Worm (Caenorhabditis elegans): Measurements from ENCODE around the gene srw-32.

Gene srw-32

DNA sequence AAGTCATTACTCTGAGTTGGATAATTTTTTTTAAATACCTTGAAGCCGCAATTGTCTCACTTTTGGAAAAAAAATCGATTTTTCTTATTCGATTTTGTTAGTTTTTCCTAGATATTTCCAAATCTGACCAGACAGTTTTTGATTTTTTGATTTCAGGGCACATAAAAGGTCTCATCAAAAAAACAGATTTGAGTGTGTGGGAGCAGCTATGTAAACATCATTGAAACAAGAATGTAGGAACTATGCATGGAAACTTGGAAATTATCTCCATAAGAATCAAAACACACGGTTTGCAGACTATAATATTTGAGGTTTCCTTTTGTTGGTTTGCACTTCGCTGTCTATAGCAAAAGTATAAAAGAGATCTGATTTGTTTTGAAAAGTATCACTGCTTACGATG lies 22.6 kb upstream of the srw-32 start, which contains the start of gene scl-24:
Gene scl-24, plus strand, starts transcription at position 301 of the 400 bp plus-strand sequence.
- TF ChIP-seq nhr-237 (tag; optimal IDR thresholded peaks at IDR 0.05) (no peak), gmeb-1 (tag; optimal IDR thresholded peaks at IDR 0.05) (no peak), snpc-4 (tag; optimal IDR thresholded peaks at IDR 0.05) (no peak), egl-27 (tag; optimal IDR thresholded peaks at IDR 0.05) (no peak), nhr-23 (tag; optimal IDR thresholded peaks at IDR 0.05) (no peak), lsy-2 (tag; optimal IDR thresholded peaks at IDR 0.05) (no peak)

ce11 chrV:17493732-17494131 lies 14.9 kb upstream of the srw-32 start, which contains the start of gene fbxa-102:
Gene fbxa-102 (minus strand): TSS chrV:17493832.
- TF ChIP-seq mab-5 (tag; optimal IDR thresholded peaks at IDR 0.05) (no peak), zag-1 (tag; optimal IDR thresholded peaks at IDR 0.05) (no peak), sma-3 (GFP tag; optimal IDR thresholded peaks at IDR 0.05) (no peak), unc-55 (GFP tag; optimal IDR thresholded peaks at IDR 0.05) (no peak), lin-39 (tag; optimal IDR thresholded peaks at IDR 0.05) (no peak), elt-1 (tag; optimal IDR thresholded peaks at IDR 0.05) (no peak)

DNA sequence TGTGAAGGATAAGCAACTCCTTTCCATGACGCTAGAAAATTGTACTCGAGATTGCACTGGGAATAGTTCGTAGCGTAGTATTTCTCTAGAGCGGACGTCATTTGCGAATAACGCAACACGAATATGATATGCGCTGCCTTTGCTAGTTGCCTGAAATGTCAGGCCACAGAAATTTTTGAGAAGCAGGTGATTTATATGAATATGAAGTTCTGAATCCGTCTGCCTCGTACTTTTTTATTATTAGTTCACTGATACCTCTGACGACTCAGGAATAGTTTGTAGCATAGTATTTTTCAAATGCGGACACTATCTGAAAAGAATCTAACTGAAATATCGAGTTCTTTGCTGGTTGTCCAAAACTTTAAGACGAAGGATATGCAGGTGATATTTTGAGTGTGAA lies 12.5 kb upstream of the srw-32 start, which contains the start of gene srh-118:
Gene srh-118, minus strand, starts transcription at position 101 of the 400 bp plus-strand sequence.
- no peak for TF ChIP-seq ceh-16 (tag; optimal IDR thresholded peaks at IDR 0.05)
- no peak for TF ChIP-seq nhr-21 (tag; optimal IDR thresholded peaks at IDR 0.05)
- no peak for TF ChIP-seq ama-1 (optimal IDR thresholded peaks at IDR 0.05)
- TF ChIP-seq nhr-23 (tag; optimal IDR thresholded peaks at IDR 0.05): no peak
- TF ChIP-seq sem-4 (tag; optimal IDR thresholded peaks at IDR 0.05): no peak
- TF ChIP-seq ZK546.5 (tag; optimal IDR thresholded peaks at IDR 0.05): no peak
- TF ChIP-seq nhr-129 (tag; optimal IDR thresholded peaks at IDR 0.05): no peak
- no peak for TF ChIP-seq mdl-1 (tag; optimal IDR thresholded peaks at IDR 0.05)
- TF ChIP-seq lsy-2 (tag; optimal IDR thresholded peaks at IDR 0.05): no peak
- TF ChIP-seq nhr-25 (tag; optimal IDR thresholded peaks at IDR 0.05): no peak

ce11 chrV:17500055-17500454 lies 8.5 kb upstream of the srw-32 start:
- TF ChIP-seq skn-1 (tag; optimal IDR thresholded peaks at IDR 0.05) (no peak), gmeb-1 (tag; optimal IDR thresholded peaks at IDR 0.05) (no peak), Y55F3AM.14 (GFP tag; optimal IDR thresholded peaks at IDR 0.05) (no peak), snpc-4 (tag; optimal IDR thresholded peaks at IDR 0.05) (no peak), ama-1 (optimal IDR thresholded peaks at IDR 0.05) (no peak), mbf-1 (tag; optimal IDR thresholded peaks at IDR 0.05) (no peak), R02D3.7 (tag; optimal IDR thresholded peaks at IDR 0.05) (no peak), egl-27 (tag; optimal IDR thresholded peaks at IDR 0.05) (no peak), sem-4 (tag; optimal IDR thresholded peaks at IDR 0.05) (no peak), mab-5 (tag; optimal IDR thresholded peaks at IDR 0.05) (no peak), nhr-23 (tag; optimal IDR thresholded peaks at IDR 0.05) (no peak), ztf-4 (tag; optimal IDR thresholded peaks at IDR 0.05) (no peak), elt-3 (tag; optimal IDR thresholded peaks at IDR 0.05) (no peak)

ce11 chrV:17506289-17506688 lies 2.3 kb upstream of the srw-32 start, which contains the start of gene srw-31:
Gene srw-31 (plus strand): TSS chrV:17506589.
- TF ChIP-seq dmd-4 (tag; optimal IDR thresholded peaks at IDR 0.05) (no peak), lin-39 (tag; optimal IDR thresholded peaks at IDR 0.05) (no peak)

DNA sequence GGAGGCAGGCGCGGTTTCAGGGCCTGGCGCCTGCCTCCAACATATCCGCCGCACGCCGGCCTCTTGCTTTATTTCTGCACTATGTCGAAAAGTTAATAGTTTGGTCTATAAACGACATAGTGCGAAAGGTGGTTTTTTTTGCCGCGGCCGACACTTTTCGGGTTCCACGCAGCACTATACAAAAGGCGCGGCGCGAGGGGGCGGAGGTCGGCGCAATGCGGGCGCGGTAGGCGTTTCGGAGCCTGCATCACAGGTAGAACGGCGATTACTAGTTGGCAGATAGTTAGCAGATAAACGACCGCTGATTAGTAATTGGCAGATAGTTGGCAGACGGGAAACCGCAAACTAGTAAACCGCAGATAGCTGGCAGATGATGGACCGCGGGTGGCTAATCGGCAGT lies 4.2 kb downstream of the srw-32 start:
- TF ChIP-seq lin-11 (tag; optimal IDR thresholded peaks at IDR 0.05) (no peak), lin-39 (tag; optimal IDR thresholded peaks at IDR 0.05) (no peak), unc-55 (GFP tag; optimal IDR thresholded peaks at IDR 0.05) (no peak)

- TF ChIP-seq ztf-11 (tag; optimal IDR thresholded peaks at IDR 0.05) (no peak), fos-1 (tag; optimal IDR thresholded peaks at IDR 0.05) (no peak), Y55F3AM.14 (GFP tag; optimal IDR thresholded peaks at IDR 0.05) (no peak), sem-4 (tag; optimal IDR thresholded peaks at IDR 0.05) (no peak), zag-1 (tag; optimal IDR thresholded peaks at IDR 0.05) (no peak), nhr-11 (tag; optimal IDR thresholded peaks at IDR 0.05) (no peak)
Observed at ce11 chrV:17513831-17514230, 5.2 kb downstream of the srw-32 start.

All from whole organism, L2 larva.